Worm (Caenorhabditis elegans): ENCODE measurements around the gene acs-7.

The acs-7 gene

DNA sequence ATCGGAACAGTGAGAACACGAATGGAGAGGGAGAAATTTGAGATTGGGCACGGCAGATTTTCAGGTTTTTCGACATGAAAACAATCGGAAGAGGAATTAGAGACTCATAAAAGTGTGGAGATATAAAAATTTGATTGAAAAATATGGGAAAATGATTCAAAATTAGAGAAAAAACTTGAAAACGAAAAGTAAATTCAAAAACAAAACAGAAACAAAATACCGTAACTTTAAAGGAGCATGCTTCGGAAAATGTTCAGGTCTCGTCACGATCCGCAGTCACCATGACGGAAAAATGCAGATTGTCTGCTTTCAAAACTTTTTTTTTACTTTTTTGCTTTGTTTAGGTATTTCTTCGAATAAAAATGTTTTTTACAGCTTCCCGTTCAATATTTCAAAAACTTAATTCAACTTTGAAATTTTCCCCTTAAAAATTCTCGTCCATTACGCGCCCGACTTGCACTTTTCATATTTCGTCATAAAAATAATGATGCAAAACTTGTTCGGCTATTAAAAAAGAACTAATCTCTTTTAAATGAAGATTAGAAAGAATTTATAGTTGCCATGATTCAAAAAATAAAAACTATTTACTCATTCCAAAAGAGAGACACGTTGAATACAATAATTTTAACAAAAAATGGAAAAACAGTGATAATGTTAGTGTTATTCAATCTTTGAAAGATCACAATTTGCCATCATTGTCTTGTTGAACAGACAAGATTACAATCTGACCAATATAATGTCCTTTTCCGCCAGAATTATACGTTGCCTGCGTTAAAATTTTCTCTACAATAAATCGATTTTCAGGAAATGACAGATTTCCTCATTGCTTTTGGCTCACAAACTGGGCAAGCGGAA lies 6.4 kb upstream of the acs-7 start, which contains the start of gene mtrr-1:
Gene mtrr-1, plus strand, starts transcription at position 805 of the 855 bp plus-strand sequence.
- no peak for TF ChIP-seq jun-1 (tag; optimal IDR thresholded peaks at IDR 0.05)
- no peak for TF ChIP-seq snpc-4 (tag; optimal IDR thresholded peaks at IDR 0.05)
- no peak for TF ChIP-seq unc-39 (tag; optimal IDR thresholded peaks at IDR 0.05)
- TF ChIP-seq ztf-11 (tag; optimal IDR thresholded peaks at IDR 0.05) = no peak
- no peak for TF ChIP-seq ceh-16 (tag; optimal IDR thresholded peaks at IDR 0.05)
- TF ChIP-seq elt-1 (tag; optimal IDR thresholded peaks at IDR 0.05) = no peak
- no peak for TF ChIP-seq aly-2 (tag; optimal IDR thresholded peaks at IDR 0.05)
- peak; percentile 25 for TF ChIP-seq nhr-43 (tag; optimal IDR thresholded peaks at IDR 0.05; ENCODE audit: poor library complexity, severe bottlenecking)
- peak; percentile 55 for TF ChIP-seq nfya-1 (tag; optimal IDR thresholded peaks at IDR 0.05; ENCODE audit: insufficient read depth)
- peak; percentile 44 for TF ChIP-seq nhr-23 (tag; optimal IDR thresholded peaks at IDR 0.05)
- TF ChIP-seq nhr-12 (tag; optimal IDR thresholded peaks at IDR 0.05) = no peak
- peak; percentile 10 for TF ChIP-seq ceh-28 (tag; optimal IDR thresholded peaks at IDR 0.05)
- TF ChIP-seq skn-1 (tag; optimal IDR thresholded peaks at IDR 0.05) = no peak
- TF ChIP-seq unc-62 (GFP tag; optimal IDR thresholded peaks at IDR 0.05) = no peak
- no peak for TF ChIP-seq fos-1 (tag; optimal IDR thresholded peaks at IDR 0.05)
- no peak for TF ChIP-seq nhr-237 (tag; optimal IDR thresholded peaks at IDR 0.05)
- TF ChIP-seq ztf-4 (tag; optimal IDR thresholded peaks at IDR 0.05) = no peak
- TF ChIP-seq R02D3.7 (tag; optimal IDR thresholded peaks at IDR 0.05) = no peak
- TF ChIP-seq mdl-1 (tag; optimal IDR thresholded peaks at IDR 0.05) = no peak
- TF ChIP-seq ceh-9 (tag; optimal IDR thresholded peaks at IDR 0.05) = no peak
- no peak for TF ChIP-seq daf-12 (tag; optimal IDR thresholded peaks at IDR 0.05)
- no peak for TF ChIP-seq elt-3 (tag; optimal IDR thresholded peaks at IDR 0.05)
- no peak for TF ChIP-seq nhr-67 (tag; optimal IDR thresholded peaks at IDR 0.05)
- TF ChIP-seq mml-1 (tag; optimal IDR thresholded peaks at IDR 0.05) = no peak
- no peak for TF ChIP-seq sea-2 (GFP tag; optimal IDR thresholded peaks at IDR 0.05)
- no peak for TF ChIP-seq hmg-11 (tag; optimal IDR thresholded peaks at IDR 0.05)
- no peak for TF ChIP-seq nhr-28 (tag; optimal IDR thresholded peaks at IDR 0.05)
- TF ChIP-seq ZK546.5 (tag; optimal IDR thresholded peaks at IDR 0.05) = no peak
- no peak for TF ChIP-seq ceh-82 (tag; optimal IDR thresholded peaks at IDR 0.05)
- no peak for TF ChIP-seq fkh-2 (tag; optimal IDR thresholded peaks at IDR 0.05)
- no peak for TF ChIP-seq fkh-10 (GFP tag; optimal IDR thresholded peaks at IDR 0.05)
- TF ChIP-seq nhr-77 (tag; optimal IDR thresholded peaks at IDR 0.05) = no peak
- no peak for TF ChIP-seq lin-15B (tag; optimal IDR thresholded peaks at IDR 0.05)
- peak; percentile 4 for TF ChIP-seq pqm-1 (tag; optimal IDR thresholded peaks at IDR 0.05)
- TF ChIP-seq lin-39 (tag; optimal IDR thresholded peaks at IDR 0.05) = peak; percentile 34
- TF ChIP-seq elt-2 (tag; optimal IDR thresholded peaks at IDR 0.05) = no peak
- TF ChIP-seq egl-5 (tag; optimal IDR thresholded peaks at IDR 0.05) = no peak
- TF ChIP-seq eor-1 (tag; optimal IDR thresholded peaks at IDR 0.05) = no peak
- TF ChIP-seq pha-4 (tag; optimal IDR thresholded peaks at IDR 0.05) = no peak
- TF ChIP-seq zag-1 (tag; optimal IDR thresholded peaks at IDR 0.05) = no peak
- no peak for TF ChIP-seq nhr-11 (tag; optimal IDR thresholded peaks at IDR 0.05)
- TF ChIP-seq egl-27 (tag; optimal IDR thresholded peaks at IDR 0.05) = no peak
- no peak for TF ChIP-seq tbx-2 (tag; optimal IDR thresholded peaks at IDR 0.05)
- TF ChIP-seq lsy-12 (tag; optimal IDR thresholded peaks at IDR 0.05) = no peak
- peak; percentile 38 for TF ChIP-seq nhr-25 (tag; optimal IDR thresholded peaks at IDR 0.05)
- TF ChIP-seq nhr-76 (tag; optimal IDR thresholded peaks at IDR 0.05) = no peak
- TF ChIP-seq ama-1 (optimal IDR thresholded peaks at IDR 0.05) = peak; percentile 89
